Worm (Caenorhabditis elegans) whole organism, L2 larva: ENCODE measurements around the gene ugt-5.

Experiments used
- crh-2 ChIP-seq: sonication (generic microtip); optimal IDR thresholded peaks from 2 replicates; lab custom pipeline; 2017; ENCODE audit warnings: missing biosample characterization, missing genetic modification characterization
- fos-1 ChIP-seq: fragments of 150-350 bp; optimal IDR thresholded peaks from 2 replicates; lab custom pipeline; 2014; ENCODE audit warnings: missing biosample characterization, missing genetic modification characterization
- lin-39 ChIP-seq: fragments of 150-350 bp; optimal IDR thresholded peaks from 2 replicates; lab custom pipeline; 2014; ENCODE audit warnings: missing biosample characterization, missing genetic modification reagents, missing genetic modification characterization
- nhr-237 ChIP-seq: fragments of 150-350 bp; optimal IDR thresholded peaks from 2 replicates; lab custom pipeline; 2014; ENCODE audit warnings: missing biosample characterization, missing genetic modification characterization
- unc-39 ChIP-seq: fragments of 150-350 bp; optimal IDR thresholded peaks from 2 replicates; lab custom pipeline; 2014; ENCODE audit warnings: missing biosample characterization, missing genetic modification characterization
- zag-1 ChIP-seq: fragments of 150-350 bp; optimal IDR thresholded peaks from 2 replicates; lab custom pipeline; 2014; ENCODE audit warnings: missing biosample characterization, missing genetic modification characterization

DNA sequence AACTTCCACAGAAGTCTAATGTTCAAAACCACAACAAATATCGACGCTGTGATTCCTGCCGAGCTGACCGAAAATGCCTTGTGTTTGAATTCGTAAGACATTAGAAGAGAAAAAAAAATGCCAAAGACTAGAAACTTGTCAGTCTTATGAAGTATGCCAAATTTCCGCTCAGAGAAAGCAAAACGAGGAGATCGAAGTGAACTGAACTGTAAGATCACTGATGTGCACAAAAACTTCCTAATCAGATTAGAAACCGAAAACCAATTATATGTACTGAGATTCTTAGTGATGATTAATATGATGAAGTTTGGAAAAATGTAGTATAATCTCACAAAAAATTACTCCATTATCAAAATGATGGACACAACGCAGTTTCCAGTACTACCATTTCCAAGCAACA, 4.3 kb downstream of the ugt-5 start, which contains the start of gene srbc-44:
- TF ChIP-seq nhr-237 (tag; lab: Kevin White, UChicago), result no peak
- no peak for TF ChIP-seq fos-1 (tag; lab: Kevin White, UChicago)
- TF ChIP-seq unc-39 (tag; lab: Kevin White, UChicago), result no peak
- no peak for TF ChIP-seq zag-1
- no peak for TF ChIP-seq lin-39 (tag; lab: Kevin White, UChicago)
- no peak for TF ChIP-seq crh-2 (tag; lab: Kevin White, UChicago)
